Fruit fly (Drosophila melanogaster): Measurements from ENCODE around the gene Hsc70-1.

Hsc70-1 gene

DNA sequence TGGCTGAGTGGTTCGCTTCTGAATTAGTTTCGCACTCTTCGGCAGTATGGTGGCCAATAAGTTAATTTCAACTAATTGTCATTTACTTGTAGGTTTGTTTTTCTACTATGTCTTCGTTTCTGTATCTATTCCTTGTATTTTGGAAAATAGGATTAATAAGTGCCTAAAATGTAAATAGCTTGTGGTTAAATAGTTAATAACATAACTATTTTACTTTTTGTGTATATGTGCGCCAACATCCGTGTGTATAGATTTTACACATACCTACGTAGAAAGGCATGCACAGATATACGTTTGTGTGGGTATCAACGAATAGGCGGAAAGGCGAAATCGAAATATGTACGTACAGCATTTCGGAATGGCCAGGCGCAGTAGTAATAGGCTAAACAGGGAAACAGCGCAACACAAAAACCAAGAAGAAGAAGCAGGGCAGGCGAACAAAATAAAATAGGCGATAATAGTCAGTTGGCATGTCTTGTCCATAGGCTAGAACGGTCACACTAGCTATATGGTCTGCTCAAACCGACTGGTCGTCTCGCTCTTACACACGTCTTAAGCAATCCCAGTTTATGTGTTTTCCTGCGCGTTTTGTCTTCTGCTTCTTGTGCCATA is 28.8 kb downstream of the Hsc70-1 start (continued):
- TF ChIP-seq unpg (GFP tag; optimal IDR thresholded peaks at IDR 0.05): no peak
- TF ChIP-seq ato (GFP tag; IDR thresholded peaks at IDR 0.05; ENCODE audit: partially characterized antibody): no peak
- TF ChIP-seq CG2875 (GFP tag; optimal IDR thresholded peaks at IDR 0.05): no peak
- peak; percentile 58 for TF ChIP-seq CG1603 (tag; optimal IDR thresholded peaks at IDR 0.05)
- peak; percentile 90 for TF ChIP-seq ewg (GFP tag; optimal IDR thresholded peaks at IDR 0.05)
- peak; percentile 77 for TF ChIP-seq Opbp (GFP tag; IDR thresholded peaks at IDR 0.05; ENCODE audit: partially characterized antibody)
- TF ChIP-seq CG4282 (GFP tag; optimal IDR thresholded peaks at IDR 0.05): peak; percentile 5
- peak; percentile 27; the same call in 1 of the 2 replicates for TF ChIP-seq slbo (GFP tag; IDR thresholded peaks at IDR 0.05)
- no peak for TF ChIP-seq esg (GFP tag; conservative IDR thresholded peaks at IDR 0.05)
- TF ChIP-seq br (optimal IDR thresholded peaks at IDR 0.05): no peak
- no peak for TF ChIP-seq dmrt11E (tag; optimal IDR thresholded peaks at IDR 0.05)
- no peak for TF ChIP-seq C15 (GFP tag; IDR thresholded peaks at IDR 0.05)
- 0 out of 2 replicates have a peak, but pooled peaks have one; percentile 16 for TF ChIP-seq Rfx (GFP tag; IDR thresholded peaks at IDR 0.05)
- no peak for TF ChIP-seq fu2 (GFP tag; optimal IDR thresholded peaks at IDR 0.05)
- no peak for TF ChIP-seq Aef1 (GFP tag; IDR thresholded peaks at IDR 0.05)
- peak; percentile 51 for TF ChIP-seq CG13894 (tag; optimal IDR thresholded peaks at IDR 0.05)
- TF ChIP-seq sens (GFP tag): peak; percentile 59
- TF ChIP-seq lmd (GFP tag; IDR thresholded peaks at IDR 0.05): no peak
- no peak for TF ChIP-seq nau (GFP tag; optimal IDR thresholded peaks at IDR 0.05)
- TF ChIP-seq abd-A (tag; optimal IDR thresholded peaks at IDR 0.05): peak; percentile 97
- no peak for TF ChIP-seq CG11504 (tag; optimal IDR thresholded peaks at IDR 0.05)
- peak; percentile 60 for TF ChIP-seq CG17186 (GFP tag; optimal IDR thresholded peaks at IDR 0.05)
- TF ChIP-seq sqz (GFP tag; optimal IDR thresholded peaks at IDR 0.05): no peak
- TF ChIP-seq CG8281 (tag; optimal IDR thresholded peaks at IDR 0.05): no peak
- no peak for TF ChIP-seq nerfin-2 (GFP tag; IDR thresholded peaks at IDR 0.05; ENCODE audit: partially characterized antibody)
- TF ChIP-seq CG5245 (GFP tag; optimal IDR thresholded peaks at IDR 0.05): no peak
- TF ChIP-seq gcm (GFP tag; optimal IDR thresholded peaks at IDR 0.05): no peak
- TF ChIP-seq chinmo (GFP tag; IDR thresholded peaks at IDR 0.05; ENCODE audit: partially characterized antibody): peak; percentile 85; the same call in 3 of the 4 replicates
- no peak for TF ChIP-seq Camta (GFP tag; optimal IDR thresholded peaks at IDR 0.05)
- TF ChIP-seq Trl (optimal IDR thresholded peaks at IDR 0.05): no peak
- TF ChIP-seq Trl (GFP tag; optimal IDR thresholded peaks at IDR 0.05): no peak
- no peak for TF ChIP-seq btn (GFP tag; optimal IDR thresholded peaks at IDR 0.05)
- peak; percentile 60 for TF ChIP-seq HmgZ (tag; optimal IDR thresholded peaks at IDR 0.05)
- TF ChIP-seq Atf-2 (GFP tag; optimal IDR thresholded peaks at IDR 0.05): no peak
- TF ChIP-seq Ssrp (tag; optimal IDR thresholded peaks at IDR 0.05): no peak
- no peak for TF ChIP-seq Taf1 (GFP tag; IDR thresholded peaks at IDR 0.05)
- no peak for TF ChIP-seq odd (GFP tag; optimal IDR thresholded peaks at IDR 0.05)
- peak; percentile 24 for TF ChIP-seq CG9437 (GFP tag; optimal IDR thresholded peaks at IDR 0.05)
- no peak for TF ChIP-seq dati (GFP tag; IDR thresholded peaks at IDR 0.05)
- peak; percentile 89 for TF ChIP-seq sd (tag; optimal IDR thresholded peaks at IDR 0.05)
- TF ChIP-seq zen2 (GFP tag; IDR thresholded peaks at IDR 0.05; ENCODE audit: partially characterized antibody): 0 out of 3 replicates have a peak, but pooled peaks have one; percentile 12
- no peak for TF ChIP-seq CG7839 (tag; optimal IDR thresholded peaks at IDR 0.05)
- TF ChIP-seq MESR4 (GFP tag; optimal IDR thresholded peaks at IDR 0.05): peak; percentile 18
- no peak for TF ChIP-seq Hand (GFP tag; optimal IDR thresholded peaks at IDR 0.05)
- TF ChIP-seq Deaf1 (tag; optimal IDR thresholded peaks at IDR 0.05): no peak
- no peak for TF ChIP-seq CG12391 (tag; optimal IDR thresholded peaks at IDR 0.05)
- TF ChIP-seq CG14050 (GFP tag; IDR thresholded peaks at IDR 0.05): no peak
- TF ChIP-seq Max (GFP tag; optimal IDR thresholded peaks at IDR 0.05): no peak
- no peak for TF ChIP-seq CG1647 (GFP tag; optimal IDR thresholded peaks at IDR 0.05)
- TF ChIP-seq CG18011 (GFP tag; optimal IDR thresholded peaks at IDR 0.05): no peak

Data from whole organism, embryonic.